Fruit fly (Drosophila melanogaster): ENCODE measurements around the gene Pka-R1.
A peak's percentile ranks its signal among the peaks of the same experiment; 100 is the strongest.

dm6 chr3L:20778224-20779063, 37.5 kb upstream of the Pka-R1 start, which contains the start of the genes Pex16 and Pex14:
- no peak for TF ChIP-seq Clk (GFP tag; optimal IDR thresholded peaks at IDR 0.05)
- TF ChIP-seq CG11617 (GFP tag; optimal IDR thresholded peaks at IDR 0.05), result peak; percentile 40
- TF ChIP-seq cnc (optimal IDR thresholded peaks at IDR 0.05), result no peak
- peak; percentile 61 for TF ChIP-seq CG7045 (GFP tag; optimal IDR thresholded peaks at IDR 0.05)
- TF ChIP-seq kay (GFP tag; ENCODE audit: borderline replicate concordance), result no peak
- TF ChIP-seq CG12768 (GFP tag; optimal IDR thresholded peaks at IDR 0.05), result no peak
- TF ChIP-seq bab1 (GFP tag; optimal IDR thresholded peaks at IDR 0.05), result no peak
- no peak for TF ChIP-seq CG5204 (GFP tag; optimal IDR thresholded peaks at IDR 0.05)
- peak; percentile 44 for TF ChIP-seq CG7101 (tag; optimal IDR thresholded peaks at IDR 0.05)
- TF ChIP-seq CG14711 (tag; optimal IDR thresholded peaks at IDR 0.05), result peak; percentile 47
